Worm (Caenorhabditis elegans): ENCODE data around the gene F08B12.11.
A peak's percentile ranks its signal among the peaks of the same experiment; 100 is the strongest.

The F08B12.11 gene

ce11 chrX:11375509-11375908 is 9.3 kb upstream of the F08B12.11 start, which contains the start of gene F42E11.3:
Gene F42E11.3 (minus strand): TSS chrX:11375609.
- TF ChIP-seq flt-1 (GFP tag; IDR thresholded peaks at IDR 0.05) (no peak), klf-2 (GFP tag; conservative IDR thresholded peaks at IDR 0.05) (no peak), tab-1 (GFP tag; IDR thresholded peaks at IDR 0.05) (no peak), ztf-23 (GFP tag; IDR thresholded peaks at IDR 0.05) (no peak)

ce11 chrX:11377370-11377769 is 7.5 kb upstream of the F08B12.11 start, which contains the start of gene tni-1:
Gene tni-1 (minus strand): TSS chrX:11377470.
- TF ChIP-seq T22C8.4 (GFP tag; IDR thresholded peaks at IDR 0.05) = no peak
- no peak for TF ChIP-seq ref-1 (GFP tag; conservative IDR thresholded peaks at IDR 0.05)
- TF ChIP-seq cog-1 (tag; optimal IDR thresholded peaks at IDR 0.05) = no peak
- no peak for TF ChIP-seq flt-1 (GFP tag; IDR thresholded peaks at IDR 0.05)
- TF ChIP-seq ztf-29 (GFP tag; IDR thresholded peaks at IDR 0.05) = no peak
- no peak for TF ChIP-seq tab-1 (GFP tag; IDR thresholded peaks at IDR 0.05)
- TF ChIP-seq klf-2 (GFP tag; conservative IDR thresholded peaks at IDR 0.05) = no peak
- TF ChIP-seq med-1 (GFP tag; optimal IDR thresholded peaks at IDR 0.05; ENCODE audit: insufficient read depth) = no peak
- TF ChIP-seq ztf-23 (GFP tag; IDR thresholded peaks at IDR 0.05) = no peak

ce11 chrX:11379135-11379781 is 5.6 kb upstream of the F08B12.11 start:
- TF ChIP-seq klf-2 (GFP tag; conservative IDR thresholded peaks at IDR 0.05) (no peak), cog-1 (tag; optimal IDR thresholded peaks at IDR 0.05) (peak; percentile 9), ztf-23 (GFP tag; IDR thresholded peaks at IDR 0.05) (no peak), ref-1 (GFP tag; conservative IDR thresholded peaks at IDR 0.05) (no peak), tab-1 (GFP tag; IDR thresholded peaks at IDR 0.05) (no peak), ztf-29 (GFP tag; IDR thresholded peaks at IDR 0.05) (no peak)

- TF ChIP-seq ztf-29 (GFP tag; IDR thresholded peaks at IDR 0.05) = no peak
- TF ChIP-seq klf-2 (GFP tag; conservative IDR thresholded peaks at IDR 0.05) = no peak
Measured at ce11 chrX:11383359-11383758, 1.5 kb upstream of the F08B12.11 start.

ce11 chrX:11385916-11386315 is 1.1 kb downstream of the F08B12.11 start:
- TF ChIP-seq T22C8.4 (GFP tag; IDR thresholded peaks at IDR 0.05) (no peak), tab-1 (GFP tag; IDR thresholded peaks at IDR 0.05) (no peak), cog-1 (tag; optimal IDR thresholded peaks at IDR 0.05) (no peak), ztf-29 (GFP tag; IDR thresholded peaks at IDR 0.05) (no peak), flt-1 (GFP tag; IDR thresholded peaks at IDR 0.05) (no peak), med-1 (GFP tag; optimal IDR thresholded peaks at IDR 0.05; ENCODE audit: insufficient read depth) (no peak), ztf-23 (GFP tag; IDR thresholded peaks at IDR 0.05) (no peak), klf-2 (GFP tag; conservative IDR thresholded peaks at IDR 0.05) (no peak), ref-1 (GFP tag; conservative IDR thresholded peaks at IDR 0.05) (no peak)

ce11 chrX:11386903-11387302 is 2.0 kb downstream of the F08B12.11 start:
- no peak for TF ChIP-seq klf-2 (GFP tag; conservative IDR thresholded peaks at IDR 0.05)
- TF ChIP-seq ztf-23 (GFP tag; IDR thresholded peaks at IDR 0.05) = no peak
- no peak for TF ChIP-seq ztf-29 (GFP tag; IDR thresholded peaks at IDR 0.05)

ce11 chrX:11387723-11388330 is 3.0 kb downstream of the F08B12.11 start:
- TF ChIP-seq cog-1 (tag; optimal IDR thresholded peaks at IDR 0.05) = no peak

ce11 chrX:11392924-11393323 is 8.1 kb downstream of the F08B12.11 start, which contains the start of gene prx-12:
Gene prx-12 (plus strand): TSS chrX:11393294.
- TF ChIP-seq cog-1 (tag; optimal IDR thresholded peaks at IDR 0.05) (no peak), ztf-23 (GFP tag; IDR thresholded peaks at IDR 0.05) (no peak), med-1 (GFP tag; optimal IDR thresholded peaks at IDR 0.05; ENCODE audit: insufficient read depth) (no peak), klf-2 (GFP tag; conservative IDR thresholded peaks at IDR 0.05) (no peak), tab-1 (GFP tag; IDR thresholded peaks at IDR 0.05) (no peak), ref-1 (GFP tag; conservative IDR thresholded peaks at IDR 0.05) (no peak), flt-1 (GFP tag; IDR thresholded peaks at IDR 0.05) (no peak), ztf-29 (GFP tag; IDR thresholded peaks at IDR 0.05) (no peak), T22C8.4 (GFP tag; IDR thresholded peaks at IDR 0.05) (no peak)

ce11 chrX:11400467-11401184 is 15.8 kb downstream of the F08B12.11 start:
- TF ChIP-seq ztf-23 (GFP tag; IDR thresholded peaks at IDR 0.05) (no peak), med-1 (GFP tag; optimal IDR thresholded peaks at IDR 0.05; ENCODE audit: insufficient read depth) (no peak), ztf-29 (GFP tag; IDR thresholded peaks at IDR 0.05) (no peak), ref-1 (GFP tag; conservative IDR thresholded peaks at IDR 0.05) (no peak), tab-1 (GFP tag; IDR thresholded peaks at IDR 0.05) (no peak), T22C8.4 (GFP tag; IDR thresholded peaks at IDR 0.05) (no peak), flt-1 (GFP tag; IDR thresholded peaks at IDR 0.05) (no peak), klf-2 (GFP tag; conservative IDR thresholded peaks at IDR 0.05) (no peak), cog-1 (tag; optimal IDR thresholded peaks at IDR 0.05) (no peak)

ce11 chrX:11405908-11406307 is 21.1 kb downstream of the F08B12.11 start, which contains the start of gene slo-2:
Gene slo-2 (minus strand): TSS chrX:11405931.
- TF ChIP-seq ref-1 (GFP tag; conservative IDR thresholded peaks at IDR 0.05) (no peak), T22C8.4 (GFP tag; IDR thresholded peaks at IDR 0.05) (no peak), ztf-23 (GFP tag; IDR thresholded peaks at IDR 0.05) (no peak), tab-1 (GFP tag; IDR thresholded peaks at IDR 0.05) (no peak), med-1 (GFP tag; optimal IDR thresholded peaks at IDR 0.05; ENCODE audit: insufficient read depth) (no peak), ztf-29 (GFP tag; IDR thresholded peaks at IDR 0.05) (no peak), klf-2 (GFP tag; conservative IDR thresholded peaks at IDR 0.05) (no peak)
